Fruit fly (Drosophila melanogaster) whole organism: ENCODE data around the gene CG3698.

Experiments
- pan ChIP-seq: fragments of >200 bp; optimal IDR thresholded peaks from 2 replicates; lab custom pipeline; 2017
- psq ChIP-seq: fragments of >200 bp; optimal IDR thresholded peaks from 2 replicates; lab custom pipeline; 2017
- usp ChIP-seq: fragments of >200 bp; optimal IDR thresholded peaks from 2 replicates; lab custom pipeline; 2017; ENCODE audit warnings: missing biosample characterization, missing genetic modification characterization, mixed read lengths

DNA sequence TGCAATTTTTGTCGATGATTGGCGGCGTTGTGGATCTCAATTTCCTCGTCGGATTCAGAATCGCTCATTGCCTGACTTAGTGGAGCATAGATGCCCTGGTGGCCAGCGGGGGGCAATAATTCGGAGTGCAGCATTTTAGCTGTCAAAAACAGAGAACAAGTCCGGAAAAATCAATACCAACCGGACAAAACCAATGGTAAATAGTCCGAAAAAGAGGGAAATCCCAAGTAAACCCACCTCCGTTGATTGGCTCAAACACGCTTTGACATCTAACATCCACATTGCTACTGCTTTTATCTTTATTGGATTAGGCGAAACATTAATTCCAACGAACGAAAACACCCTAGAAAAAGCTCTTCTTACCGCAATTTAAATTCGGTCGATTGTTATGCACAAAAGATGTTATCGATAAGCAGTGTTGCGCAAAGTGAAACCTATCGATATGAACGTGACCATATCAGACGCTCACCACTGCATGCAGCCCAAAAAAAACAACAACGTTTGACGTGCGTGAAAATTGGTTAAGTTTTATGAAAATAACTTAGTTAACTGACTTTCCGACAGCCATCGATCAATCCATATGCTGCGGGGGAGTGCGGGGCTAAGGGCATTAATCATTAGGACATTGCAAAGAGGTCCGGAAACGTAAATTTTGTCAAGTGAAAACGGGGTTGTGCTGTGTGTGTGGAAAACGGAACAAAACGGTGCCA is 17.6 kb upstream of the CG3698 start, which contains the start of the genes CG3618 and Pka-R1:
- TF ChIP-seq usp (no peak), psq (lab: Kevin White, UChicago) (no peak), pan (no peak)
